Fruit fly (Drosophila melanogaster) S2 (cell line): ENCODE results near the gene CG34323.

Experiments used
- CG8478 ChIP-seq: fragments of >200 bp; optimal IDR thresholded peaks from 2 replicates; lab custom pipeline; 2018
- CTCF ChIP-seq, 2 experiments: fragments of >200 bp; optimal IDR thresholded peaks; 2 replicates each; lab custom pipeline; 2018

dm6 chrX:12085694-12086093 is 15.5 kb downstream of the CG34323 start:
- TF ChIP-seq CTCF (optimal IDR thresholded peaks at IDR 0.05; lab: Kevin White, UChicago) (no peak), CG8478 (lab: Kevin White, UChicago) (no peak)
